Worm (Caenorhabditis elegans): ENCODE data around the gene Y24D9A.7.

The Y24D9A.7 gene

ce11 chrIV:4445711-4446290, 40.8 kb upstream of the Y24D9A.7 start, which contains the start of the genes wapl-1 and htz-1 (continued):
- TF ChIP-seq pat-9 (tag; optimal IDR thresholded peaks at IDR 0.05) (no peak), nhr-232 (tag; optimal IDR thresholded peaks at IDR 0.05) (no peak), hlh-8 (tag; optimal IDR thresholded peaks at IDR 0.05) (peak; percentile 10), unc-3 (GFP tag; conservative IDR thresholded peaks at IDR 0.05) (no peak), unc-3 (tag; optimal IDR thresholded peaks at IDR 0.05) (peak; percentile 53), fkh-10 (GFP tag; optimal IDR thresholded peaks at IDR 0.05) (no peak), ref-2 (tag; optimal IDR thresholded peaks at IDR 0.05) (peak; percentile 69), ets-4 (tag; optimal IDR thresholded peaks at IDR 0.05) (no peak), tbx-7 (tag; optimal IDR thresholded peaks at IDR 0.05) (no peak), K02D7.2 (tag; optimal IDR thresholded peaks at IDR 0.05) (no peak), ahr-1 (tag; optimal IDR thresholded peaks at IDR 0.05) (no peak), F13H6.1 (tag; optimal IDR thresholded peaks at IDR 0.05) (no peak), rnt-1 (tag; optimal IDR thresholded peaks at IDR 0.05) (peak; percentile 69), hlh-13 (GFP tag; optimal IDR thresholded peaks at IDR 0.05) (no peak), ceh-31 (tag; optimal IDR thresholded peaks at IDR 0.05) (peak; percentile 67), pax-1 (tag; optimal IDR thresholded peaks at IDR 0.05) (peak; percentile 61), pha-4 (tag; optimal IDR thresholded peaks at IDR 0.05) (no peak), T23F11.4 (GFP tag; optimal IDR thresholded peaks at IDR 0.05) (no peak), K09A11.1 (tag; optimal IDR thresholded peaks at IDR 0.05; ENCODE audit: insufficient read depth) (peak; percentile 11), ceh-45 (GFP tag; IDR thresholded peaks at IDR 0.05) (no peak), dve-1 (tag; optimal IDR thresholded peaks at IDR 0.05) (peak; percentile 73), madf-2 (tag; optimal IDR thresholded peaks at IDR 0.05) (peak; percentile 48), C08G9.2 (tag; optimal IDR thresholded peaks at IDR 0.05) (no peak)

ce11 chrIV:4441077-4441476, 36.1 kb upstream of the Y24D9A.7 start, which contains the start of gene fbxb-75:
fbxb-75 (minus strand) TSS chrIV:4441177.
- no peak for TF ChIP-seq ahr-1 (tag; optimal IDR thresholded peaks at IDR 0.05)
- no peak for TF ChIP-seq hlh-13 (GFP tag; optimal IDR thresholded peaks at IDR 0.05)
- no peak for TF ChIP-seq pros-1 (tag; optimal IDR thresholded peaks at IDR 0.05)
- TF ChIP-seq K02D7.2 (tag; optimal IDR thresholded peaks at IDR 0.05), result no peak
- TF ChIP-seq T23F11.4 (GFP tag; optimal IDR thresholded peaks at IDR 0.05), result no peak
- TF ChIP-seq sox-4 (tag; optimal IDR thresholded peaks at IDR 0.05), result no peak

DNA sequence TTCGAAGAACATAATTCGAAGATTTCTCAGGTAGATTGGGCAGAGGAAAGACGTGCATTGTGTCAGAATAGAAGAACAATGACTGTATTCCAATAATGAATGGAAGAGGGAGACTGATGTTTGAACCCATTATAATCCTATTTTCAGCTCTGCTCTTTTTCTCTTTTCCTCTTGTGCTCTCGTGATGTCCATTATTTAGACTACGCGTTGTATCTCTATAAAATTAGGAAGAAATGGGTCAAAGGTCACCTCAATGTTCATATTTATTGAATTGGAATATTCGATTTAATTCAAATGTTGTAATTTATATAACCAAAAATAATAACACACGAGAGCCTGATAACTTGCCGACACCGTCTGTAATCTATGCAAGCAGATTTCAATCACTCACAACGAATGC, 34.2 kb upstream of the Y24D9A.7 start, which contains the start of gene fbxb-74:
fbxb-74 (minus strand) TSS at position 101 of the 400 bp plus-strand sequence.
- TF ChIP-seq odd-2 (tag; optimal IDR thresholded peaks at IDR 0.05), result no peak
- TF ChIP-seq lin-11 (tag; optimal IDR thresholded peaks at IDR 0.05), result no peak
- TF ChIP-seq Y22D7AL.16 (tag; optimal IDR thresholded peaks at IDR 0.05), result no peak
- TF ChIP-seq sox-2 (GFP tag; IDR thresholded peaks at IDR 0.05), result no peak
- TF ChIP-seq hlh-30 (tag; optimal IDR thresholded peaks at IDR 0.05; ENCODE audit: insufficient read depth), result no peak
- TF ChIP-seq unc-3 (GFP tag; conservative IDR thresholded peaks at IDR 0.05), result no peak
- TF ChIP-seq unc-3 (tag; optimal IDR thresholded peaks at IDR 0.05), result no peak
- no peak for TF ChIP-seq C08G9.2 (tag; optimal IDR thresholded peaks at IDR 0.05)
- TF ChIP-seq pqm-1 (tag; optimal IDR thresholded peaks at IDR 0.05), result no peak
- no peak for TF ChIP-seq dmd-4 (tag; optimal IDR thresholded peaks at IDR 0.05; ENCODE audit: borderline replicate concordance)
- no peak for TF ChIP-seq tbx-7 (tag; optimal IDR thresholded peaks at IDR 0.05)
- no peak for TF ChIP-seq eyg-1 (tag; optimal IDR thresholded peaks at IDR 0.05)
- TF ChIP-seq nhr-232 (tag; optimal IDR thresholded peaks at IDR 0.05), result no peak
- no peak for TF ChIP-seq pat-9 (tag; optimal IDR thresholded peaks at IDR 0.05)
- no peak for TF ChIP-seq fkh-6 (tag; optimal IDR thresholded peaks at IDR 0.05)
- TF ChIP-seq K02D7.2 (tag; optimal IDR thresholded peaks at IDR 0.05), result no peak
- no peak for TF ChIP-seq pag-3 (tag; optimal IDR thresholded peaks at IDR 0.05; ENCODE audit: borderline replicate concordance)

- TF ChIP-seq mec-3 (tag; optimal IDR thresholded peaks at IDR 0.05; ENCODE audit: borderline replicate concordance) (no peak), sox-2 (GFP tag; IDR thresholded peaks at IDR 0.05) (no peak), tbx-7 (tag; optimal IDR thresholded peaks at IDR 0.05) (no peak), K09A11.1 (tag; optimal IDR thresholded peaks at IDR 0.05; ENCODE audit: insufficient read depth) (no peak), pat-9 (tag; optimal IDR thresholded peaks at IDR 0.05) (no peak), npax-4 (tag; optimal IDR thresholded peaks at IDR 0.05) (no peak), unc-55 (GFP tag; optimal IDR thresholded peaks at IDR 0.05) (no peak), elt-4 (tag; optimal IDR thresholded peaks at IDR 0.05) (no peak), ceh-31 (tag; optimal IDR thresholded peaks at IDR 0.05) (no peak), hlh-6 (tag; optimal IDR thresholded peaks at IDR 0.05) (no peak), zip-5 (tag; optimal IDR thresholded peaks at IDR 0.05) (no peak), dmd-4 (tag; optimal IDR thresholded peaks at IDR 0.05; ENCODE audit: borderline replicate concordance) (no peak), sox-4 (tag; optimal IDR thresholded peaks at IDR 0.05) (no peak), hlh-13 (GFP tag; optimal IDR thresholded peaks at IDR 0.05) (no peak), fkh-10 (GFP tag; optimal IDR thresholded peaks at IDR 0.05) (no peak), fkh-6 (tag; optimal IDR thresholded peaks at IDR 0.05) (no peak), hlh-30 (tag; optimal IDR thresholded peaks at IDR 0.05; ENCODE audit: insufficient read depth) (no peak), ceh-22 (tag; optimal IDR thresholded peaks at IDR 0.05) (no peak), nhr-232 (tag; optimal IDR thresholded peaks at IDR 0.05) (no peak)
These were observed 32.9 kb upstream of the Y24D9A.7 start for ce11 chrIV:4437825-4438224.
